Fruit fly (Drosophila melanogaster) whole organism, embryonic: ENCODE measurements around the gene Argk1.
A peak's percentile ranks its signal among the peaks of the same experiment; 100 is the strongest.

Experiments used
- Asciz ChIP-seq: fragments of 200-800 bp; sonication (Bioruptor generic); optimal IDR thresholded peaks from 2 replicates; lab custom pipeline; 2017; ENCODE audit warnings: missing biosample characterization, mild to moderate bottlenecking, missing genetic modification characterization, missing genetic modification reagents
- Bgb ChIP-seq: fragments of 200-800 bp; sonication (Bioruptor generic); IDR thresholded peaks from 2 replicates; pipeline ENCODE4 v1.3.6; 2022; ENCODE audit warnings: missing biosample characterization, missing genetic modification characterization; ENCODE audit not compliant: partially characterized antibody
- Bteb2 ChIP-seq: fragments of 200-800 bp; sonication (Bioruptor generic); optimal IDR thresholded peaks from 2 replicates; lab custom pipeline; 2016; ENCODE audit warnings: missing biosample characterization, missing genetic modification characterization
- CG10147 ChIP-seq: fragments of 200-800 bp; sonication (Bioruptor generic); optimal IDR thresholded peaks from 2 replicates; lab custom pipeline; 2019; ENCODE audit warnings: missing biosample characterization, mild to moderate bottlenecking, missing genetic modification characterization, moderate library complexity
- CG10209 ChIP-seq: fragments of 200-800 bp; sonication (Bioruptor generic); optimal IDR thresholded peaks from 3 replicates; lab custom pipeline; 2017; ENCODE audit warnings: missing biosample characterization, mild to moderate bottlenecking, missing genetic modification characterization, missing genetic modification reagents
- CG1233 ChIP-seq: fragments of 200-800 bp; sonication (Bioruptor generic); optimal IDR thresholded peaks from 4 replicates; lab custom pipeline; 2018; ENCODE audit warnings: missing biosample characterization, mild to moderate bottlenecking, missing genetic modification characterization
- CG14667 ChIP-seq: fragments of 200-800 bp; sonication (Bioruptor generic); IDR thresholded peaks from 2 replicates; pipeline ENCODE4 v1.3.6; 2022; ENCODE audit warnings: missing biosample characterization, missing genetic modification characterization
- CG1602 ChIP-seq: fragments of 200-800 bp; sonication (Bioruptor generic); optimal IDR thresholded peaks from 3 replicates; lab custom pipeline; 2016; ENCODE audit warnings: missing biosample characterization, missing genetic modification characterization
- CG16815 ChIP-seq: fragments of 200-800 bp; sonication (Bioruptor generic); optimal IDR thresholded peaks from 3 replicates; lab custom pipeline; 2017; ENCODE audit warnings: missing biosample characterization, mild to moderate bottlenecking, missing genetic modification characterization
- CG17612 ChIP-seq: fragments of 200-800 bp; sonication (Bioruptor generic); IDR thresholded peaks from 2 replicates; pipeline ENCODE4 v1.3.6; 2022; ENCODE audit warnings: missing biosample characterization, missing genetic modification characterization
- CG18764 ChIP-seq: fragments of 200-800 bp; sonication (Bioruptor generic); optimal IDR thresholded peaks from 3 replicates; lab custom pipeline; 2016; ENCODE audit warnings: missing biosample characterization, missing genetic modification characterization
- CG2116 ChIP-seq: fragments of 200-800 bp; sonication (Bioruptor generic); optimal IDR thresholded peaks from 3 replicates; lab custom pipeline; 2018; ENCODE audit warnings: missing biosample characterization, mild to moderate bottlenecking, missing genetic modification characterization
- CG2199 ChIP-seq: fragments of 200-800 bp; sonication (Bioruptor generic); IDR thresholded peaks from 3 replicates; pipeline ENCODE4 v1.3.6; 2022; ENCODE audit warnings: missing biosample characterization, missing genetic modification characterization
- CG2202 ChIP-seq: fragments of 200-800 bp; sonication (Bioruptor generic); optimal IDR thresholded peaks from 2 replicates; lab custom pipeline; 2018; ENCODE audit warnings: missing biosample characterization, mild to moderate bottlenecking, missing genetic modification characterization
- CG3163 ChIP-seq: fragments of 200-800 bp; sonication (Bioruptor generic); optimal IDR thresholded peaks from 3 replicates; lab custom pipeline; 2016; ENCODE audit warnings: missing biosample characterization, missing genetic modification characterization
- CG33213 ChIP-seq: fragments of 200-800 bp; sonication (Bioruptor generic); optimal IDR thresholded peaks from 3 replicates; lab custom pipeline; 2016; ENCODE audit warnings: missing biosample characterization, missing genetic modification characterization
- CG34224 ChIP-seq: fragments of 200-800 bp; sonication (Bioruptor generic); IDR thresholded peaks from 3 replicates; pipeline ENCODE4 v1.3.6; 2022; ENCODE audit warnings: missing biosample characterization, missing genetic modification characterization; ENCODE audit not compliant: partially characterized antibody
- CG3726 ChIP-seq: fragments of 200-800 bp; sonication (Bioruptor generic); IDR thresholded peaks from 3 replicates; pipeline ENCODE4, ENCODE4 v1.3.6; 2022; ENCODE audit warnings: missing biosample characterization, missing genetic modification characterization
- CoRest ChIP-seq: fragments of 200-800 bp; sonication (Bioruptor generic); optimal IDR thresholded peaks from 3 replicates; lab custom pipeline; 2018; ENCODE audit warnings: missing biosample characterization, mild to moderate bottlenecking, missing genetic modification characterization, moderate library complexity
- Deaf1 ChIP-seq: fragments of 200-800 bp; optimal IDR thresholded peaks from 3 replicates; lab custom pipeline; 2019; ENCODE audit warnings: missing biosample characterization, mild to moderate bottlenecking, missing genetic modification characterization, moderate library complexity
- Drgx ChIP-seq: fragments of 200-800 bp; sonication (Bioruptor generic); IDR thresholded peaks from 2 replicates; pipeline ENCODE4 v1.3.6; 2022; ENCODE audit warnings: missing biosample characterization, missing genetic modification characterization
- Ets65A ChIP-seq: fragments of 200-800 bp; sonication (Bioruptor generic); peaks from one replicate; lab custom pipeline; 2016; ENCODE audit warnings: missing biosample characterization, missing genetic modification characterization
- H15 ChIP-seq: fragments of 200-800 bp; sonication (Bioruptor generic); IDR thresholded peaks from 3 replicates; pipeline ENCODE4 v1.3.6; 2022; ENCODE audit warnings: missing biosample characterization, missing genetic modification characterization
- MESR4 ChIP-seq: fragments of 200-800 bp; sonication (Bioruptor generic); optimal IDR thresholded peaks from 2 replicates; lab custom pipeline; 2018; ENCODE audit warnings: missing biosample characterization, mild to moderate bottlenecking, missing genetic modification characterization, moderate library complexity
- Ravus ChIP-seq: fragments of 200-800 bp; sonication (Bioruptor generic); IDR thresholded peaks from 2 replicates; pipeline ENCODE4 v1.3.6; 2022; ENCODE audit warnings: missing biosample characterization, missing genetic modification characterization
- Rfx ChIP-seq: fragments of 200-800 bp; sonication (Bioruptor generic); IDR thresholded peaks from 2 replicates; pipeline ENCODE4 v1.3.6; 2022; ENCODE audit warnings: missing biosample characterization, missing genetic modification characterization
- Ssrp ChIP-seq: fragments of 200-800 bp; sonication (Bioruptor generic); optimal IDR thresholded peaks from 2 replicates; lab custom pipeline; 2018; ENCODE audit warnings: missing biosample characterization, mild to moderate bottlenecking, missing genetic modification characterization, moderate library complexity
- Xrp1 ChIP-seq: fragments of 200-800 bp; sonication (Bioruptor generic); IDR thresholded peaks from 2 replicates; pipeline ENCODE4 v1.3.6; 2022; ENCODE audit warnings: missing biosample characterization, missing genetic modification characterization
- ase ChIP-seq: fragments of 200-800 bp; sonication (Bioruptor generic); IDR thresholded peaks from 3 replicates; pipeline ENCODE4 v1.3.6; 2022; ENCODE audit warnings: missing biosample characterization, missing genetic modification characterization
- chn ChIP-seq: fragments of 200-800 bp; sonication (Bioruptor generic); optimal IDR thresholded peaks from 2 replicates; lab custom pipeline; 2016; ENCODE audit warnings: missing biosample characterization, missing genetic modification characterization
- crc ChIP-seq: fragments of 200-800 bp; sonication (Bioruptor generic); optimal IDR thresholded peaks from 2 replicates; lab custom pipeline; 2016; ENCODE audit warnings: missing biosample characterization, missing genetic modification characterization
- dmrt11E ChIP-seq: fragments of 200-800 bp; sonication (Bioruptor generic); optimal IDR thresholded peaks from 3 replicates; lab custom pipeline; 2018; ENCODE audit warnings: missing biosample characterization, mild to moderate bottlenecking, missing genetic modification characterization, moderate library complexity
- dpn ChIP-seq, 2 experiments: fragments of 200-800 bp; sonication (Bioruptor generic); optimal IDR thresholded peaks; 3 replicates each; lab custom pipeline; 2016; ENCODE audit warnings: missing biosample characterization in 2 of 2, missing genetic modification characterization in 2 of 2
- esg ChIP-seq: fragments of 200-800 bp; sonication (Bioruptor generic); conservative IDR thresholded peaks from 2 replicates; pipeline ENCODE4 v1.3.6; 2022; ENCODE audit warnings: missing biosample characterization, missing genetic modification characterization
- exex ChIP-seq: fragments of 200-800 bp; sonication (Bioruptor generic); optimal IDR thresholded peaks from 4 replicates; lab custom pipeline; 2018; ENCODE audit warnings: missing biosample characterization, mild to moderate bottlenecking, missing genetic modification characterization, moderate library complexity
- gem ChIP-seq: fragments of 200-800 bp; sonication (Bioruptor generic); optimal IDR thresholded peaks from 2 replicates; lab custom pipeline; 2019; ENCODE audit warnings: missing biosample characterization, mild to moderate bottlenecking, missing genetic modification characterization, moderate library complexity
- grn ChIP-seq: fragments of 200-800 bp; sonication (Bioruptor generic); optimal IDR thresholded peaks from 3 replicates; lab custom pipeline; 2017; ENCODE audit warnings: missing biosample characterization, missing genetic modification characterization
- hbn ChIP-seq: fragments of 200-800 bp; sonication (Bioruptor generic); IDR thresholded peaks from 2 replicates; pipeline ENCODE4 v1.3.6; 2022; ENCODE audit warnings: missing biosample characterization, missing genetic modification characterization; ENCODE audit not compliant: partially characterized antibody
- ind ChIP-seq: fragments of 200-800 bp; sonication (Bioruptor generic); optimal IDR thresholded peaks from 3 replicates; lab custom pipeline; 2016; ENCODE audit warnings: missing biosample characterization, missing genetic modification characterization
- jigr1 ChIP-seq: fragments of 200-800 bp; sonication (Bioruptor generic); IDR thresholded peaks from 3 replicates; pipeline ENCODE4 v1.3.6; 2022; ENCODE audit warnings: missing biosample characterization, missing genetic modification characterization
- lab ChIP-seq: fragments of 200-800 bp; sonication (Bioruptor generic); optimal IDR thresholded peaks from 3 replicates; lab custom pipeline; 2017; ENCODE audit warnings: missing biosample characterization, missing genetic modification characterization, mild to moderate bottlenecking, moderate library complexity, missing genetic modification reagents
- pan ChIP-seq, 4 experiments: fragments of >200 bp in 3 of 4; fragments of 200-800 bp in 1 of 4; sonication (Bioruptor generic) in 1 of 4; optimal IDR thresholded peaks in 3 of 4; IDR thresholded peaks in 1 of 4; 2 replicates each; pipeline versions ENCODE4 v1.3.6 to Lab custom; 2017 to 2022; ENCODE audit warnings: missing biosample characterization in 2 of 4, missing genetic modification characterization in 2 of 4, mixed read lengths in 1 of 4
- pho ChIP-seq: fragments of 200-800 bp; sonication (Bioruptor generic); optimal IDR thresholded peaks from 2 replicates; lab custom pipeline; 2016; ENCODE audit warnings: missing biosample characterization, missing genetic modification characterization
- pita ChIP-seq: fragments of 200-800 bp; sonication (Bioruptor generic); optimal IDR thresholded peaks from 2 replicates; lab custom pipeline; 2017; ENCODE audit warnings: missing biosample characterization, mild to moderate bottlenecking, missing genetic modification characterization
- prd ChIP-seq, 3 experiments: fragments of >200 bp in 2 of 3; fragments of 200-800 bp in 1 of 3; sonication (Bioruptor generic) in 1 of 3; optimal IDR thresholded peaks in 2 of 3; IDR thresholded peaks in 1 of 3; 2 replicates in 2 of 3; 3 replicates in 1 of 3; pipeline versions ENCODE4 v1.3.6 to Lab custom; 2017 to 2022; ENCODE audit warnings: missing biosample characterization in 1 of 3, missing genetic modification characterization in 1 of 3
- salm ChIP-seq: fragments of 200-800 bp; sonication (Bioruptor generic); optimal IDR thresholded peaks from 2 replicates; lab custom pipeline; 2018; ENCODE audit warnings: missing biosample characterization, mild to moderate bottlenecking, missing genetic modification characterization
- sr ChIP-seq: fragments of 200-800 bp; sonication (Bioruptor generic); IDR thresholded peaks from 3 replicates; pipeline ENCODE4 v1.3.6; 2022; ENCODE audit warnings: missing biosample characterization, missing genetic modification characterization
- sug ChIP-seq: fragments of 200-800 bp; optimal IDR thresholded peaks from 2 replicates; lab custom pipeline; 2019; ENCODE audit warnings: missing biosample characterization, mild to moderate bottlenecking, missing genetic modification characterization, moderate library complexity
- tgo ChIP-seq: fragments of 200-800 bp; sonication (Bioruptor generic); IDR thresholded peaks from 3 replicates; pipeline ENCODE4 v1.3.6; 2022; ENCODE audit warnings: missing biosample characterization, missing genetic modification characterization
- unc-4 ChIP-seq: fragments of 200-800 bp; sonication (Bioruptor generic); IDR thresholded peaks from 2 replicates; pipeline ENCODE4 v1.3.6; 2022; ENCODE audit warnings: missing biosample characterization, missing genetic modification characterization; ENCODE audit not compliant: partially characterized antibody

The Argk1 gene

DNA sequence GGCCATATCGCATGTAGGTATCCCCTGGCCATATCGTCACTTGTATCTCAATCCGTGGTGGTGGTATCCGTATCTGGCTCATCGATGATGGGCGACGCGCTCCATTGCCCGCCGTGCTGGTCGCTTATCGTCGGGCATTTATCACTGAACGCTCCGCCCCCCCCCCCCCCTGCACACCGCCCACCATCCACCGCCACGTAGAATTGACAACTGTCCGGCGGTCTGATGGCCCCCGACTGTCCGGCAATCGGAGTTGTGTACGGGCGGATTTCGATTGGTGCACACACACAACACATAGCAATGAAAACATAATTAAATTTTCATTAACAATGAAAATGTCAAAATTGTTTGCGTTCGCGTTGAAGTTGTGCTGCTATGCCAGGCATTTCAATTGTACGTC lies 48.6 kb upstream of the Argk1 start (continued):
- no peak for TF ChIP-seq pita (GFP tag; lab: Kevin White, UChicago)
- no peak for TF ChIP-seq gem (tag; lab: Kevin White, UChicago)
- no peak for TF ChIP-seq CG3163 (GFP tag; lab: Kevin White, UChicago)
- no peak for TF ChIP-seq CG3726 (GFP tag; lab: Robert Waterston, UW)
- TF ChIP-seq dpn (GFP tag; optimal IDR thresholded peaks at IDR 0.05; lab: Kevin White, UChicago), result no peak
- no peak for TF ChIP-seq CG33213 (GFP tag; lab: Kevin White, UChicago)
- TF ChIP-seq Deaf1 (tag; lab: Kevin White, UChicago), result no peak
- TF ChIP-seq pan (optimal IDR thresholded peaks at IDR 0.05; lab: Kevin White, UChicago), result no peak
- TF ChIP-seq pan (GFP tag; optimal IDR thresholded peaks at IDR 0.05 in 1 of 2, IDR thresholded peaks at IDR 0.05 in 1 of 2), result peak in 1 of 2 experiments; percentile 33
- TF ChIP-seq Xrp1, result no peak
- no peak for TF ChIP-seq dmrt11E
- no peak for TF ChIP-seq Ssrp (tag; lab: Kevin White, UChicago)
- no peak for TF ChIP-seq H15 (GFP tag; lab: Robert Waterston, UW)
- TF ChIP-seq unc-4 (GFP tag; lab: Robert Waterston, UW), result no peak
- TF ChIP-seq pho (GFP tag; lab: Kevin White, UChicago), result no peak
- TF ChIP-seq Rfx (GFP tag; lab: Robert Waterston, UW), result no peak
- 0 out of 3 replicates have a peak, but pooled peaks have one; percentile 21 for TF ChIP-seq sr
- no peak for TF ChIP-seq Ets65A (GFP tag; lab: Kevin White, UChicago)
- no peak for TF ChIP-seq CoRest (tag; lab: Kevin White, UChicago)
- no peak for TF ChIP-seq hbn (GFP tag; lab: Robert Waterston, UW)
- TF ChIP-seq CG14667, result no peak
- peak; percentile 80; the same call in 2 of the 3 replicates for TF ChIP-seq CG2199 (GFP tag; lab: Robert Waterston, UW)
- TF ChIP-seq MESR4 (GFP tag; lab: Kevin White, UChicago), result no peak
- no peak for TF ChIP-seq CG18764 (GFP tag; lab: Kevin White, UChicago)
- TF ChIP-seq CG17612 (GFP tag; lab: Robert Waterston, UW), result no peak
- TF ChIP-seq sug, result peak; percentile 63
- no peak for TF ChIP-seq CG34224 (GFP tag; lab: Robert Waterston, UW)
- TF ChIP-seq salm (tag; lab: Kevin White, UChicago), result no peak
- peak; percentile 91 for TF ChIP-seq grn
- TF ChIP-seq CG16815 (GFP tag; lab: Kevin White, UChicago), result no peak
- no peak for TF ChIP-seq crc
- no peak for TF ChIP-seq CG1602 (GFP tag; lab: Kevin White, UChicago)
- no peak for TF ChIP-seq ind
- TF ChIP-seq CG2116, result no peak
- no peak for TF ChIP-seq CG2202
- no peak for TF ChIP-seq CG10147
- TF ChIP-seq Ravus (GFP tag; lab: Robert Waterston, UW), result no peak
- peak; percentile 65 for TF ChIP-seq exex (tag; lab: Kevin White, UChicago)
- TF ChIP-seq prd (optimal IDR thresholded peaks at IDR 0.05; lab: Kevin White, UChicago), result no peak
- TF ChIP-seq prd (GFP tag; IDR thresholded peaks at IDR 0.05; lab: Robert Waterston, UW), result no peak
- no peak for TF ChIP-seq Drgx (GFP tag; lab: Robert Waterston, UW)
- no peak for TF ChIP-seq chn (GFP tag; lab: Kevin White, UChicago)
- peak; percentile 69 for TF ChIP-seq lab (GFP tag; lab: Kevin White, UChicago)
- TF ChIP-seq CG1233 (GFP tag; lab: Kevin White, UChicago), result no peak
- no peak for TF ChIP-seq esg (GFP tag; lab: Robert Waterston, UW)
- no peak for TF ChIP-seq Bgb (GFP tag; lab: Robert Waterston, UW)
- TF ChIP-seq Asciz (GFP tag; lab: Kevin White, UChicago), result no peak
- no peak for TF ChIP-seq jigr1 (GFP tag; lab: Robert Waterston, UW)
- no peak for TF ChIP-seq ase (GFP tag; lab: Robert Waterston, UW)
- TF ChIP-seq tgo (GFP tag; lab: Robert Waterston, UW), result no peak
- no peak for TF ChIP-seq Bteb2
- TF ChIP-seq CG10209 (GFP tag; lab: Kevin White, UChicago), result no peak
